Fruit fly (Drosophila melanogaster): ENCODE results near the gene CG17219.

DNA sequence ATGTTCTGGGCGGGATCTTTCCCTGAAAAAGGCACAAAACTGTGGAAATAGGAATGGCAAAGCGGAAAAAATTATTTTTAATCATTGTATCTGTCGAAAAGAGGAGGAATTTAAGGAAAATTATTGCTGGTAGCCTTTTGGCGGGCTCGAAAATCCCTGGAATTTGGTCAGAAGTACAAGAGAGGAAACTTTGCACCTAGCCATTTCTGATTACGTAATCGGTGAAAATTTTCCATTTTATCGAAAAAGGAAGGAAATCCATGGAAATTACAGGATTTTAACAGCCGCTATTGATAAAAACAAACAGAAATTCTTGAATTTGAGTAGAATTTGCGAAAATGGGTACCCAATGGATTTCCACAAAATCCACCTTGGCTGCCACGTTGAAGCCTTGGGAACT, 42.3 kb upstream of the CG17219 start:
- TF ChIP-seq Sp1 (GFP tag; optimal IDR thresholded peaks at IDR 0.05) (no peak), Jra (GFP tag; optimal IDR thresholded peaks at IDR 0.05) (no peak), GATAd (GFP tag; optimal IDR thresholded peaks at IDR 0.05) (no peak), Abd-B (GFP tag; optimal IDR thresholded peaks at IDR 0.05) (no peak), sage (GFP tag; optimal IDR thresholded peaks at IDR 0.05) (no peak)

Data from whole organism, wandering third instar larva.